Fruit fly (Drosophila melanogaster) whole organism, embryonic: ENCODE data around the gene Dh31.

Experiments used
- Abd-B ChIP-seq: fragments of 200-800 bp; sonication (Bioruptor generic); optimal IDR thresholded peaks from 2 replicates; lab custom pipeline; 2018; ENCODE audit warnings: missing biosample characterization, mild to moderate bottlenecking, missing genetic modification characterization, moderate library complexity
- Bgb ChIP-seq: fragments of 200-800 bp; sonication (Bioruptor generic); IDR thresholded peaks from 2 replicates; pipeline ENCODE4 v1.3.6; 2022; ENCODE audit warnings: missing biosample characterization, missing genetic modification characterization; ENCODE audit not compliant: partially characterized antibody
- CG10366 ChIP-seq: fragments of 200-800 bp; sonication (Bioruptor generic); IDR thresholded peaks from 2 replicates; pipeline ENCODE4 v1.3.6; 2022; ENCODE audit warnings: missing biosample characterization, missing genetic modification characterization
- CG10543 ChIP-seq: fragments of 200-800 bp; sonication (Bioruptor generic); optimal IDR thresholded peaks from 3 replicates; lab custom pipeline; 2017; ENCODE audit warnings: missing biosample characterization, mild to moderate bottlenecking, missing genetic modification characterization, moderate library complexity
- CG11247 ChIP-seq: fragments of 200-800 bp; sonication (Bioruptor generic); IDR thresholded peaks from 2 replicates; pipeline ENCODE4 v1.3.6; 2022; ENCODE audit warnings: missing biosample characterization, missing genetic modification characterization
- CG11560 ChIP-seq: fragments of 200-800 bp; sonication (Bioruptor generic); IDR thresholded peaks from 3 replicates; pipeline ENCODE4 v1.3.6; 2022; ENCODE audit warnings: missing biosample characterization, missing genetic modification characterization
- CG11696 ChIP-seq: fragments of 200-800 bp; sonication (Bioruptor generic); IDR thresholded peaks from 2 replicates; pipeline ENCODE4 v1.3.6; 2022; ENCODE audit warnings: missing biosample characterization, missing genetic modification characterization
- CG12071 ChIP-seq: fragments of 200-800 bp; sonication (Bioruptor generic); optimal IDR thresholded peaks from 3 replicates; lab custom pipeline; 2018; ENCODE audit warnings: missing biosample characterization, mild to moderate bottlenecking, missing genetic modification characterization
- CG13287 ChIP-seq: fragments of 200-800 bp; sonication (Bioruptor generic); IDR thresholded peaks from 2 replicates; pipeline ENCODE4 v1.3.6; 2022; ENCODE audit warnings: missing biosample characterization, missing genetic modification characterization; ENCODE audit not compliant: partially characterized antibody
- CG14050 ChIP-seq: fragments of 200-800 bp; sonication (Bioruptor generic); IDR thresholded peaks from 3 replicates; pipeline ENCODE4 v1.3.6; 2022; ENCODE audit warnings: missing biosample characterization, missing genetic modification characterization
- CG15073 ChIP-seq: fragments of 200-800 bp; sonication (Bioruptor generic); optimal IDR thresholded peaks from 2 replicates; lab custom pipeline; 2016; ENCODE audit warnings: missing biosample characterization, missing genetic modification characterization
- CG15479 ChIP-seq: fragments of 200-800 bp; sonication (Bioruptor generic); optimal IDR thresholded peaks from 3 replicates; lab custom pipeline; 2019; ENCODE audit warnings: missing biosample characterization, mild to moderate bottlenecking, missing genetic modification characterization, moderate library complexity
- CG1603 ChIP-seq: fragments of 200-800 bp; sonication (Bioruptor generic); optimal IDR thresholded peaks from 2 replicates; lab custom pipeline; 2019; ENCODE audit warnings: missing biosample characterization, mild to moderate bottlenecking, missing genetic modification characterization, moderate library complexity
- CG16813 ChIP-seq: fragments of 200-800 bp; sonication (Bioruptor generic); IDR thresholded peaks from 3 replicates; pipeline ENCODE4 v1.3.6; 2022; ENCODE audit warnings: missing biosample characterization, missing genetic modification characterization; ENCODE audit not compliant: partially characterized antibody
- CG16815 ChIP-seq: fragments of 200-800 bp; sonication (Bioruptor generic); optimal IDR thresholded peaks from 3 replicates; lab custom pipeline; 2017; ENCODE audit warnings: missing biosample characterization, mild to moderate bottlenecking, missing genetic modification characterization
- CG2120 ChIP-seq: fragments of 200-800 bp; sonication (Bioruptor generic); optimal IDR thresholded peaks from 3 replicates; lab custom pipeline; 2016; ENCODE audit warnings: missing biosample characterization, missing genetic modification characterization
- CG2678 ChIP-seq: fragments of 200-800 bp; sonication (Bioruptor generic); optimal IDR thresholded peaks from 3 replicates; lab custom pipeline; 2019; ENCODE audit warnings: missing biosample characterization, mild to moderate bottlenecking, missing genetic modification characterization, moderate library complexity
- CG3163 ChIP-seq: fragments of 200-800 bp; sonication (Bioruptor generic); optimal IDR thresholded peaks from 3 replicates; lab custom pipeline; 2016; ENCODE audit warnings: missing biosample characterization, missing genetic modification characterization
- CG3281 ChIP-seq: fragments of 200-800 bp; sonication (Bioruptor generic); optimal IDR thresholded peaks from 3 replicates; lab custom pipeline; 2017; ENCODE audit warnings: missing biosample characterization, mild to moderate bottlenecking, missing genetic modification characterization
- CG3847 ChIP-seq: fragments of 200-800 bp; sonication (Bioruptor generic); IDR thresholded peaks from 2 replicates; pipeline ENCODE4 v1.3.6; 2022; ENCODE audit warnings: missing biosample characterization, missing genetic modification characterization
- CG6175 ChIP-seq: fragments of 200-800 bp; sonication (Bioruptor generic); IDR thresholded peaks from 3 replicates; pipeline ENCODE4 v1.3.6; 2022; ENCODE audit warnings: missing biosample characterization, missing genetic modification characterization
- CG8290 ChIP-seq, 3 experiments: fragments of 200-800 bp; sonication (Bioruptor generic); optimal IDR thresholded peaks; 2 replicates each; lab custom pipeline; 2016 to 2019; ENCODE audit warnings: missing biosample characterization in 3 of 3, missing genetic modification characterization in 3 of 3, mild to moderate bottlenecking in 2 of 3, moderate library complexity in 1 of 3
- CG8924 ChIP-seq: fragments of 200-800 bp; optimal IDR thresholded peaks from 3 replicates; lab custom pipeline; 2019; ENCODE audit warnings: missing biosample characterization, mild to moderate bottlenecking, missing genetic modification characterization, moderate library complexity
- Chrac-16 ChIP-seq: fragments of 200-800 bp; sonication (Bioruptor generic); optimal IDR thresholded peaks from 3 replicates; lab custom pipeline; 2016; ENCODE audit warnings: missing biosample characterization, missing genetic modification characterization
- D19A ChIP-seq: fragments of 200-800 bp; optimal IDR thresholded peaks from 3 replicates; lab custom pipeline; 2019; ENCODE audit warnings: missing biosample characterization, mild to moderate bottlenecking, missing genetic modification characterization, moderate library complexity
- Doc3 ChIP-seq: fragments of 200-800 bp; sonication (Bioruptor generic); IDR thresholded peaks from 3 replicates; pipeline ENCODE4 v1.3.6; 2022; ENCODE audit warnings: missing biosample characterization, missing genetic modification characterization; ENCODE audit not compliant: partially characterized antibody
- Hr51 ChIP-seq, 2 experiments: fragments of 200-800 bp; sonication (Bioruptor generic); optimal IDR thresholded peaks; 2 replicates in 1 of 2; 3 replicates in 1 of 2; lab custom pipeline; 2016 to 2018; ENCODE audit warnings: missing biosample characterization in 2 of 2, missing genetic modification characterization in 2 of 2, mild to moderate bottlenecking in 1 of 2, moderate library complexity in 1 of 2
- Lim3 ChIP-seq: fragments of 200-800 bp; sonication (Bioruptor generic); IDR thresholded peaks from 2 replicates; pipeline ENCODE4 v1.3.6; 2022; ENCODE audit warnings: missing biosample characterization, missing genetic modification characterization
- Lpt ChIP-seq: fragments of >200 bp; optimal IDR thresholded peaks from 2 replicates; lab custom pipeline; 2018; ENCODE audit warnings: missing biosample characterization, missing genetic modification characterization
- Oli ChIP-seq: fragments of 200-800 bp; sonication (Bioruptor generic); optimal IDR thresholded peaks from 2 replicates; lab custom pipeline; 2018; ENCODE audit warnings: missing biosample characterization, mild to moderate bottlenecking, missing genetic modification characterization, moderate library complexity
- Tbp ChIP-seq: fragments of >200 bp; optimal IDR thresholded peaks from 2 replicates; lab custom pipeline; 2018; ENCODE audit warnings: missing biosample characterization, missing genetic modification characterization
- Vsx1 ChIP-seq: fragments of 200-800 bp; sonication (Bioruptor generic); optimal IDR thresholded peaks from 2 replicates; lab custom pipeline; 2017; ENCODE audit warnings: missing biosample characterization, mild to moderate bottlenecking, missing genetic modification characterization, missing genetic modification reagents
- bbx ChIP-seq: fragments of 200-800 bp; sonication (Bioruptor generic); IDR thresholded peaks from 2 replicates; pipeline ENCODE4 v1.3.6; 2022; ENCODE audit warnings: missing biosample characterization, missing genetic modification characterization; ENCODE audit not compliant: partially characterized antibody
- cg ChIP-seq: fragments of 200-800 bp; sonication (Bioruptor generic); optimal IDR thresholded peaks from 3 replicates; lab custom pipeline; 2019; ENCODE audit warnings: missing biosample characterization, mild to moderate bottlenecking, missing genetic modification characterization, moderate library complexity
- dmrt11E ChIP-seq: fragments of 200-800 bp; sonication (Bioruptor generic); optimal IDR thresholded peaks from 3 replicates; lab custom pipeline; 2018; ENCODE audit warnings: missing biosample characterization, mild to moderate bottlenecking, missing genetic modification characterization, moderate library complexity
- esg ChIP-seq: fragments of 200-800 bp; sonication (Bioruptor generic); conservative IDR thresholded peaks from 2 replicates; pipeline ENCODE4 v1.3.6; 2022; ENCODE audit warnings: missing biosample characterization, missing genetic modification characterization
- hb ChIP-seq: fragments of 200-800 bp; sonication (Bioruptor generic); IDR thresholded peaks from 3 replicates; pipeline ENCODE4 v1.3.6; 2022; ENCODE audit warnings: missing biosample characterization, missing genetic modification characterization; ENCODE audit not compliant: partially characterized antibody
- hkb ChIP-seq, 2 experiments: fragments of 200-800 bp in 1 of 2; fragments of >200 bp in 1 of 2; sonication (Bioruptor generic) in 1 of 2; IDR thresholded peaks in 1 of 2; optimal IDR thresholded peaks in 1 of 2; 2 replicates each; pipeline versions ENCODE4 v1.3.6 to Lab custom; 2017 to 2022; ENCODE audit warnings: missing biosample characterization in 1 of 2, missing genetic modification characterization in 1 of 2
- insv ChIP-seq, 2 experiments: fragments of 200-800 bp; sonication (Bioruptor generic); optimal IDR thresholded peaks; 3 replicates each; lab custom pipeline; 2016 to 2018; ENCODE audit warnings: missing biosample characterization in 2 of 2, missing genetic modification characterization in 2 of 2
- mld ChIP-seq: fragments of 200-800 bp; sonication (Bioruptor generic); IDR thresholded peaks from 3 replicates; pipeline ENCODE4 v1.3.6; 2022; ENCODE audit warnings: missing biosample characterization, missing genetic modification characterization; ENCODE audit not compliant: partially characterized antibody
- nmo ChIP-seq: fragments of 200-800 bp; sonication (Bioruptor generic); optimal IDR thresholded peaks from 2 replicates; lab custom pipeline; 2018; ENCODE audit warnings: missing biosample characterization, mild to moderate bottlenecking, missing genetic modification characterization, moderate library complexity
- org-1 ChIP-seq: fragments of 200-800 bp; sonication (Bioruptor generic); optimal IDR thresholded peaks from 2 replicates; lab custom pipeline; 2017; ENCODE audit warnings: missing biosample characterization, missing genetic modification characterization
- phol ChIP-seq: fragments of 200-800 bp; sonication (Bioruptor generic); optimal IDR thresholded peaks from 3 replicates; lab custom pipeline; 2018; ENCODE audit warnings: missing biosample characterization, mild to moderate bottlenecking, missing genetic modification characterization, moderate library complexity
- tll ChIP-seq, 2 experiments: fragments of 200-800 bp in 1 of 2; fragments of >200 bp in 1 of 2; sonication (Bioruptor generic) in 1 of 2; optimal IDR thresholded peaks; 2 replicates each; lab custom pipeline; 2017 to 2019; ENCODE audit warnings: missing biosample characterization in 2 of 2, missing genetic modification characterization in 2 of 2, mild to moderate bottlenecking in 1 of 2, moderate library complexity in 1 of 2
- tna ChIP-seq: fragments of 200-800 bp; sonication (Bioruptor generic); IDR thresholded peaks from 2 replicates; pipeline ENCODE4 v1.3.6; 2022; ENCODE audit warnings: missing biosample characterization, missing genetic modification characterization; ENCODE audit not compliant: partially characterized antibody
- twi ChIP-seq: fragments of 200-800 bp; optimal IDR thresholded peaks from 2 replicates; lab custom pipeline; 2019; ENCODE audit warnings: missing biosample characterization, mild to moderate bottlenecking, missing genetic modification characterization, moderate library complexity
- wek ChIP-seq: fragments of 200-800 bp; sonication (Bioruptor generic); optimal IDR thresholded peaks from 3 replicates; lab custom pipeline; 2018; ENCODE audit warnings: missing biosample characterization, mild to moderate bottlenecking, missing genetic modification characterization, moderate library complexity

The Dh31 gene

DNA sequence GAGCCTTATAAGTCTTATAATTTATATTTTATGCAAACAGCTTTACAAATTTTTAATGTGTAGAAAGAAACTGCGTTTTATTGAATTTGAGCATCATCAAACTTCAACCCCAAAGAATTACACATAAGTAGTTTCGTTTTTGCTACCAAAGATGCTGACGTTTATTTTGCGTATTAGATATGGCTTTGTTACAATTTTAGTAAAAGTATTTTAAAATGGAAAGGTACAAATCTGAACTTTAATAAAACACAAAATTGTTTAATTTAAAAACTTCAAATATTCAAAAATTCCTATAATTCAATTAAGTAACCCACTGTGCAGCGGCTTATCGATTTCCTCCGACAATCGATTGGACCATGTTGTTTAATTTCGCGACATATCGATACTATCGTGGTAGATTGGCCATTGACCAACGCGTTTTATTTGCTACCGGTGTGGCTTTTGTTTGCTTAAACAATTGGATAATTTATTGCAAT is 42.5 kb downstream of the Dh31 start, which contains the start of gene prg (continued):
- peak; percentile 98 for TF ChIP-seq bbx (GFP tag; lab: Robert Waterston, UW)
- TF ChIP-seq Chrac-16, result peak; percentile 47
- peak; percentile 45 to 69 for TF ChIP-seq Hr51 (GFP tag; optimal IDR thresholded peaks at IDR 0.05; lab: Kevin White, UChicago)
- TF ChIP-seq CG14050 (GFP tag; lab: Robert Waterston, UW), result peak; percentile 33; the same call in 1 of the 3 replicates
- no peak for TF ChIP-seq cg
- TF ChIP-seq CG15073 (GFP tag; lab: Kevin White, UChicago), result no peak
- TF ChIP-seq Abd-B (GFP tag; lab: Kevin White, UChicago), result peak; percentile 52
- TF ChIP-seq D19A (tag; lab: Kevin White, UChicago), result peak; percentile 67
- peak; percentile 31 for TF ChIP-seq Vsx1 (GFP tag; lab: Kevin White, UChicago)
- TF ChIP-seq nmo, result peak; percentile 66
- peak; percentile 51 for TF ChIP-seq dmrt11E (tag; lab: Kevin White, UChicago)
- TF ChIP-seq tna (GFP tag; lab: Robert Waterston, UW), result peak; percentile 96
- TF ChIP-seq hb (GFP tag; lab: Robert Waterston, UW), result peak; percentile 95
- TF ChIP-seq twi (tag; lab: Kevin White, UChicago), result peak; percentile 34
- no peak for TF ChIP-seq CG6175
- TF ChIP-seq insv (GFP tag; optimal IDR thresholded peaks at IDR 0.05; lab: Kevin White, UChicago), result peak in 1 of 2 experiments; percentile 58
- TF ChIP-seq Tbp, result no peak
- peak; percentile 57 for TF ChIP-seq CG1603
- TF ChIP-seq esg (GFP tag; lab: Robert Waterston, UW), result 0 out of 2 replicates have a peak, but pooled peaks have one; percentile 22
- peak; percentile 72 for TF ChIP-seq CG10543 (GFP tag; lab: Kevin White, UChicago)
- TF ChIP-seq Lim3 (GFP tag; lab: Robert Waterston, UW), result no peak
- peak; percentile 67 for TF ChIP-seq CG8290 (GFP tag; optimal IDR thresholded peaks at IDR 0.05; lab: Kevin White, UChicago)
- peak in 1 of 2 experiments; percentile 61 for TF ChIP-seq CG8290 (tag; optimal IDR thresholded peaks at IDR 0.05; lab: Kevin White, UChicago)
- no peak for TF ChIP-seq wek (GFP tag; lab: Kevin White, UChicago)
- TF ChIP-seq CG3281, result peak; percentile 73
- TF ChIP-seq CG12071 (GFP tag; lab: Kevin White, UChicago), result no peak
- peak; percentile 47; the same call in 1 of the 2 replicates for TF ChIP-seq CG11247
- peak; percentile 39; the same call in 1 of the 2 replicates for TF ChIP-seq CG11696 (GFP tag; lab: Robert Waterston, UW)
- peak; percentile 98 for TF ChIP-seq CG13287 (GFP tag; lab: Robert Waterston, UW)
- TF ChIP-seq mld (GFP tag; lab: Robert Waterston, UW), result peak; percentile 95
- no peak for TF ChIP-seq CG15479 (GFP tag; lab: Kevin White, UChicago)
- peak; percentile 66 for TF ChIP-seq CG8924
- peak; percentile 95 for TF ChIP-seq CG16813 (GFP tag; lab: Robert Waterston, UW)
- TF ChIP-seq Oli (tag; lab: Kevin White, UChicago), result peak; percentile 67
- no peak for TF ChIP-seq Lpt (GFP tag; lab: Kevin White, UChicago)
- no peak for TF ChIP-seq CG11560 (tag; lab: Robert Waterston, UW)
- peak; percentile 83 for TF ChIP-seq CG2120 (GFP tag; lab: Kevin White, UChicago)
- no peak for TF ChIP-seq org-1 (GFP tag; lab: Kevin White, UChicago)
- TF ChIP-seq CG3163 (GFP tag; lab: Kevin White, UChicago), result peak; percentile 13
- no peak for TF ChIP-seq tll (GFP tag; optimal IDR thresholded peaks at IDR 0.05; lab: Kevin White, UChicago)
- peak; percentile 77 for TF ChIP-seq CG2678
- TF ChIP-seq CG10366 (GFP tag; lab: Robert Waterston, UW), result peak; percentile 47
- TF ChIP-seq Bgb, result peak; percentile 98
- peak; percentile 98 for TF ChIP-seq Doc3 (GFP tag; lab: Robert Waterston, UW)
- peak; percentile 63 for TF ChIP-seq CG3847 (GFP tag; lab: Robert Waterston, UW)
- peak; percentile 8 for TF ChIP-seq CG16815 (GFP tag; lab: Kevin White, UChicago)
- no peak for TF ChIP-seq hkb (optimal IDR thresholded peaks at IDR 0.05; lab: Kevin White, UChicago)
- peak; percentile 79 for TF ChIP-seq hkb (GFP tag; IDR thresholded peaks at IDR 0.05; lab: Robert Waterston, UW)
- TF ChIP-seq phol, result peak; percentile 76
